Comparison of ENCODE assay signal across 2 worm cellular contexts in genomic region chrIV:1595802-1596201, ce11.
TF ChIP-seq lines count a peak whose summit lies in the region.

TSS of gene npp-8 (minus strand) at chrIV:1595824.

TF ChIP-seq in whole organism, L4 larva, 104 proteins besides CTCF, POLR2A, EP300 and RAD21 (continued from another document):
- TF ChIP-seq F37D6.2 (tag; optimal IDR thresholded peaks at IDR 0.05; lab: Kevin White, UChicago): peak; percentile 59
- TF ChIP-seq ama-1 (optimal IDR thresholded peaks at IDR 0.05; lab: Kevin White, UChicago): peak; percentile 62
- peak; percentile 64 for TF ChIP-seq mxl-3 (GFP tag; optimal IDR thresholded peaks at IDR 0.05; lab: Kevin White, UChicago)
- no peak for TF ChIP-seq daf-8 (GFP tag; IDR thresholded peaks at IDR 0.05; lab: Robert Waterston, UW)
- TF ChIP-seq nhr-77 (tag; optimal IDR thresholded peaks at IDR 0.05; lab: Kevin White, UChicago): peak; percentile 81
- peak in 1 of 2 experiments; percentile 88 for TF ChIP-seq lsy-2 (tag; optimal IDR thresholded peaks at IDR 0.05; lab: Kevin White, UChicago)
- TF ChIP-seq mes-2 (tag; optimal IDR thresholded peaks at IDR 0.05; lab: Kevin White, UChicago; ENCODE audit: poor library complexity, severe bottlenecking): peak; percentile 97
- no peak for TF ChIP-seq nhr-76 (tag; optimal IDR thresholded peaks at IDR 0.05; lab: Kevin White, UChicago)
- peak; percentile 79 for TF ChIP-seq dmd-6 (GFP tag; IDR thresholded peaks at IDR 0.05; lab: Robert Waterston, UW)
- TF ChIP-seq madf-9 (GFP tag; conservative IDR thresholded peaks at IDR 0.05; lab: Robert Waterston, UW): peak; percentile 78
- TF ChIP-seq lin-38 (GFP tag; IDR thresholded peaks at IDR 0.05; lab: Robert Waterston, UW): peak; percentile 90
- TF ChIP-seq nhr-237 (tag; optimal IDR thresholded peaks at IDR 0.05; lab: Kevin White, UChicago): no peak
- peak in 1 of 2 experiments; percentile 98 for TF ChIP-seq unc-62 (GFP tag; optimal IDR thresholded peaks at IDR 0.05 in 1 of 2; lab: Kevin White, UChicago)
- TF ChIP-seq unc-62 (tag; optimal IDR thresholded peaks at IDR 0.05; lab: Kevin White, UChicago): no peak
- no peak for TF ChIP-seq T20F7.1 (GFP tag; optimal IDR thresholded peaks at IDR 0.05; lab: Kevin White, UChicago)
- TF ChIP-seq mdl-1 (tag; optimal IDR thresholded peaks at IDR 0.05; lab: Kevin White, UChicago): peak in 1 of 2 experiments; percentile 33
- TF ChIP-seq F10B5.3 (tag; optimal IDR thresholded peaks at IDR 0.05; lab: Kevin White, UChicago): peak; percentile 33
- TF ChIP-seq F26F4.8 (GFP tag; conservative IDR thresholded peaks at IDR 0.05; lab: Robert Waterston, UW): no peak
- TF ChIP-seq ceh-44 (GFP tag; IDR thresholded peaks at IDR 0.05; lab: Robert Waterston, UW): 0 out of 2 replicates have a peak, but pooled peaks have one; percentile 22
- no peak for TF ChIP-seq aly-2 (tag; optimal IDR thresholded peaks at IDR 0.05; lab: Kevin White, UChicago)
- TF ChIP-seq Y75B8A.6 (GFP tag; IDR thresholded peaks at IDR 0.05; lab: Robert Waterston, UW): no peak
- no peak for TF ChIP-seq ces-1 (GFP tag; optimal IDR thresholded peaks at IDR 0.05; lab: Kevin White, UChicago)
- peak; percentile 57; the same call in 1 of the 2 replicates for TF ChIP-seq snpc-1.2 (GFP tag; IDR thresholded peaks at IDR 0.05; lab: Robert Waterston, UW)
- no peak for TF ChIP-seq lim-7 (GFP tag; IDR thresholded peaks at IDR 0.05; lab: Robert Waterston, UW)
- TF ChIP-seq tag-97 (GFP tag; IDR thresholded peaks at IDR 0.05; lab: Robert Waterston, UW): no peak
- TF ChIP-seq php-3 (GFP tag; IDR thresholded peaks at IDR 0.05; lab: Robert Waterston, UW): peak; percentile 59
- TF ChIP-seq nhr-6 (tag; optimal IDR thresholded peaks at IDR 0.05; lab: Kevin White, UChicago): peak; percentile 56
- TF ChIP-seq arid-1 (GFP tag; conservative IDR thresholded peaks at IDR 0.05; lab: Robert Waterston, UW): peak; percentile 90
- TF ChIP-seq zfp-3 (GFP tag; conservative IDR thresholded peaks at IDR 0.05; lab: Robert Waterston, UW): peak; percentile 68; the same call in 1 of the 2 replicates
- peak; percentile 33 for TF ChIP-seq zfp-2 (tag; optimal IDR thresholded peaks at IDR 0.05; lab: Kevin White, UChicago)
- peak; percentile 74; the same call in 1 of the 2 replicates for TF ChIP-seq ctbp-1 (GFP tag; IDR thresholded peaks at IDR 0.05; lab: Robert Waterston, UW)
- TF ChIP-seq unc-39 (tag; optimal IDR thresholded peaks at IDR 0.05; lab: Kevin White, UChicago): no peak
- no peak for TF ChIP-seq ceh-82 (tag; optimal IDR thresholded peaks at IDR 0.05; lab: Kevin White, UChicago)
- TF ChIP-seq ceh-28 (tag; optimal IDR thresholded peaks at IDR 0.05; lab: Kevin White, UChicago): no peak
- TF ChIP-seq hlh-11 (tag; optimal IDR thresholded peaks at IDR 0.05; lab: Kevin White, UChicago): peak; percentile 99
- peak; percentile 50; the same call in 1 of the 2 replicates for TF ChIP-seq lin-1 (GFP tag; IDR thresholded peaks at IDR 0.05; lab: Robert Waterston, UW)
- TF ChIP-seq lin-13 (GFP tag; optimal IDR thresholded peaks at IDR 0.05; lab: Kevin White, UChicago): peak; percentile 91
- TF ChIP-seq F49E8.2 (tag; optimal IDR thresholded peaks at IDR 0.05; lab: Kevin White, UChicago; ENCODE audit: borderline replicate concordance): peak; percentile 70
- TF ChIP-seq R02D3.7 (tag; optimal IDR thresholded peaks at IDR 0.05; lab: Kevin White, UChicago): no peak
- TF ChIP-seq lir-3 (tag; optimal IDR thresholded peaks at IDR 0.05; lab: Kevin White, UChicago): no peak
- TF ChIP-seq daf-19 (GFP tag; conservative IDR thresholded peaks at IDR 0.05; lab: Robert Waterston, UW): no peak
- peak; percentile 61; the same call in 1 of the 2 replicates for TF ChIP-seq egl-43 (GFP tag; IDR thresholded peaks at IDR 0.05; lab: Robert Waterston, UW)
- no peak for TF ChIP-seq Y105C5A.15 (GFP tag; IDR thresholded peaks at IDR 0.05; lab: Robert Waterston, UW)
- peak; percentile 69; the same call in 1 of the 2 replicates for TF ChIP-seq nhr-42 (GFP tag; IDR thresholded peaks at IDR 0.05; lab: Robert Waterston, UW)
- TF ChIP-seq lin-39 (tag; optimal IDR thresholded peaks at IDR 0.05; lab: Kevin White, UChicago): no peak
- TF ChIP-seq sdz-12 (GFP tag; optimal IDR thresholded peaks at IDR 0.05; lab: Kevin White, UChicago): no peak
- TF ChIP-seq ZK337.2 (GFP tag; IDR thresholded peaks at IDR 0.05; lab: Robert Waterston, UW): 0 out of 2 replicates have a peak, but pooled peaks have one; percentile 32
- peak; percentile 59 for TF ChIP-seq nhr-11 (tag; optimal IDR thresholded peaks at IDR 0.05; lab: Kevin White, UChicago)
- peak; percentile 71 for TF ChIP-seq fkh-10 (GFP tag; optimal IDR thresholded peaks at IDR 0.05; lab: Kevin White, UChicago)

TF ChIP-seq in whole organism, late embryonic, 69 proteins besides CTCF, POLR2A, EP300 and RAD21 (continued from another document):
- TF ChIP-seq tbx-2 (tag; optimal IDR thresholded peaks at IDR 0.05; lab: Kevin White, UChicago): peak; percentile 93
- peak; percentile 51 for TF ChIP-seq tbx-7 (tag; optimal IDR thresholded peaks at IDR 0.05; lab: Kevin White, UChicago)
- TF ChIP-seq hlh-6 (tag; optimal IDR thresholded peaks at IDR 0.05; lab: Kevin White, UChicago): peak; percentile 87
- TF ChIP-seq ceh-48 (tag; optimal IDR thresholded peaks at IDR 0.05; lab: Kevin White, UChicago): peak; percentile 50
- TF ChIP-seq nhr-11 (tag; optimal IDR thresholded peaks at IDR 0.05; lab: Kevin White, UChicago): no peak
